Worm (Caenorhabditis elegans) whole organism, midembryonic: Measurements from ENCODE around the gene C09G5.14.

ENCODE experiments used
- T22C8.4 ChIP-seq: fragments of 200-800 bp; sonication (Bioruptor generic); IDR thresholded peaks from 2 replicates; pipeline ENCODE4 v1.3.6; 2022; ENCODE audit warnings: missing genetic modification characterization, missing compliant biosample characterization
- flt-1 ChIP-seq: fragments of 200-800 bp; sonication (Bioruptor generic); IDR thresholded peaks from 2 replicates; pipeline ENCODE4 v1.3.6; 2022; ENCODE audit warnings: missing genetic modification characterization, missing compliant biosample characterization
- klf-2 ChIP-seq: fragments of 200-800 bp; sonication (Bioruptor generic); conservative IDR thresholded peaks from 2 replicates; pipeline ENCODE4 v1.3.6; 2022; ENCODE audit warnings: missing genetic modification reagents, missing genetic modification characterization, missing compliant biosample characterization
- tab-1 ChIP-seq: fragments of 200-800 bp; sonication (Bioruptor generic); IDR thresholded peaks from 2 replicates; pipeline ENCODE4 v1.3.6; 2022; ENCODE audit warnings: missing genetic modification characterization, missing compliant biosample characterization
- ztf-23 ChIP-seq: fragments of 200-800 bp; sonication (Bioruptor generic); IDR thresholded peaks from 2 replicates; pipeline ENCODE4 v1.3.6; 2022; ENCODE audit warnings: missing genetic modification reagents, missing genetic modification characterization, missing compliant biosample characterization

DNA sequence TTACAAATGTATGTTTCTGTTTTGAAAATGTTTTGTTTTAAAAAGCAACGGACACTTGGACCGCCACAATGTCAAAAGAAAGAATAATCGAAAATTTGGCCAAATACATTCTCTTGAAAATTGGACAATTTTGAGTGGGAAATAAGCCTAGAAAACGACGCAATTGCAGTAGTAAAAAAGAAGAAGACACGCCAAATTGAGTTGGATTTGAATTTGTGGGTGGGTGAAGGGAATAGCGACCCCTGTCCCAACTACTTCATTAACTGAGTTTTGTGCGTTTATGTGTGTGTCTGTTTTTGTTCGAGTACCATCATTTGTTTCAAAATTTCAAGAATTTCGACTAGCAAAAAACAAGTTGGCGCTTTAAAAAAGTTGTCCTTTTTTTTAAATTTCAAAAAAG lies 37.8 kb upstream of the C09G5.14 start:
- TF ChIP-seq tab-1 (GFP tag; lab: Robert Waterston, UW) (no peak), flt-1 (GFP tag; lab: Robert Waterston, UW) (no peak), klf-2 (GFP tag; lab: Robert Waterston, UW) (no peak), ztf-23 (GFP tag; lab: Robert Waterston, UW) (no peak), T22C8.4 (GFP tag; lab: Robert Waterston, UW) (no peak)
